Worm (Caenorhabditis elegans) whole organism, L4/young adult: Measurements from ENCODE around the gene Y54G2A.12.

Source experiments
- W03F9.2 ChIP-seq: fragments of 150-350 bp; optimal IDR thresholded peaks from 2 replicates; lab custom pipeline; 2014; ENCODE audit warnings: missing biosample characterization, missing genetic modification characterization
- dao-5 ChIP-seq: sonication (generic microtip); optimal IDR thresholded peaks from 2 replicates; lab custom pipeline; 2016; ENCODE audit warnings: missing genotype, missing genetic modification characterization, moderate library complexity, missing compliant biosample characterization
- him-1 ChIP-seq: sonication (generic microtip); optimal IDR thresholded peaks from 2 replicates; lab custom pipeline; 2016; ENCODE audit warnings: missing genotype, missing genetic modification reagents, missing genetic modification characterization, missing compliant biosample characterization

- TF ChIP-seq W03F9.2 (tag; lab: Kevin White, UChicago) (no peak), him-1 (no peak), dao-5 (no peak)
Measured at ce11 chrIV:2765048-2765708, 17.5 kb downstream of the Y54G2A.12 start.
